Fruit fly (Drosophila melanogaster) whole organism, embryonic: Measurements from ENCODE around the gene Nepl9.

Source experiments
- ATbp ChIP-seq: fragments of 200-800 bp; sonication (Bioruptor generic); optimal IDR thresholded peaks from 2 replicates; lab custom pipeline; 2017; ENCODE audit warnings: missing biosample characterization, mild to moderate bottlenecking, missing genetic modification characterization, missing genetic modification reagents
- Antp ChIP-seq: fragments of 200-800 bp; sonication (Bioruptor generic); optimal IDR thresholded peaks from 3 replicates; lab custom pipeline; 2016; ENCODE audit warnings: missing biosample characterization, missing genetic modification characterization
- Atf3 ChIP-seq: fragments of 200-800 bp; sonication (Bioruptor generic); optimal IDR thresholded peaks from 3 replicates; lab custom pipeline; 2016; ENCODE audit warnings: missing biosample characterization, missing genetic modification characterization
- Bdp1 ChIP-seq: fragments of 200-800 bp; sonication (Bioruptor generic); optimal IDR thresholded peaks from 3 replicates; lab custom pipeline; 2016; ENCODE audit warnings: missing biosample characterization, missing genetic modification characterization
- Blimp-1 ChIP-seq: fragments of 200-800 bp; sonication (Bioruptor generic); optimal IDR thresholded peaks from 3 replicates; lab custom pipeline; 2018; ENCODE audit warnings: missing biosample characterization, missing genetic modification characterization, mild to moderate bottlenecking, moderate library complexity, missing genetic modification reagents
- CG10267 ChIP-seq: fragments of 200-800 bp; sonication (Bioruptor generic); optimal IDR thresholded peaks from 2 replicates; lab custom pipeline; 2018; ENCODE audit warnings: missing biosample characterization, mild to moderate bottlenecking, missing genetic modification characterization, moderate library complexity
- CG10366 ChIP-seq: fragments of 200-800 bp; sonication (Bioruptor generic); IDR thresholded peaks from 2 replicates; pipeline ENCODE4 v1.3.6; 2022; ENCODE audit warnings: missing biosample characterization, missing genetic modification characterization
- CG12104 ChIP-seq: fragments of 200-800 bp; sonication (Bioruptor generic); optimal IDR thresholded peaks from 3 replicates; lab custom pipeline; 2016; ENCODE audit warnings: missing biosample characterization, missing genetic modification characterization
- CG13296 ChIP-seq: fragments of 200-800 bp; sonication (Bioruptor generic); optimal IDR thresholded peaks from 3 replicates; lab custom pipeline; 2018; ENCODE audit warnings: missing biosample characterization, mild to moderate bottlenecking, missing genetic modification characterization
- CG14667 ChIP-seq: fragments of 200-800 bp; sonication (Bioruptor generic); IDR thresholded peaks from 2 replicates; pipeline ENCODE4 v1.3.6; 2022; ENCODE audit warnings: missing biosample characterization, missing genetic modification characterization
- CG17361 ChIP-seq: fragments of 200-800 bp; sonication (Bioruptor generic); IDR thresholded peaks from 3 replicates; pipeline ENCODE4 v1.3.6; 2022; ENCODE audit warnings: missing biosample characterization, missing genetic modification characterization
- CG17568 ChIP-seq: fragments of 200-800 bp; sonication (Bioruptor generic); optimal IDR thresholded peaks from 2 replicates; lab custom pipeline; 2018; ENCODE audit warnings: missing biosample characterization, mild to moderate bottlenecking, missing genetic modification characterization, moderate library complexity
- CG17912 ChIP-seq: fragments of 200-800 bp; sonication (Bioruptor generic); optimal IDR thresholded peaks from 2 replicates; lab custom pipeline; 2018; ENCODE audit warnings: missing biosample characterization, mild to moderate bottlenecking, missing genetic modification characterization
- CG2199 ChIP-seq: fragments of 200-800 bp; sonication (Bioruptor generic); IDR thresholded peaks from 3 replicates; pipeline ENCODE4 v1.3.6; 2022; ENCODE audit warnings: missing biosample characterization, missing genetic modification characterization
- CG33213 ChIP-seq: fragments of 200-800 bp; sonication (Bioruptor generic); optimal IDR thresholded peaks from 3 replicates; lab custom pipeline; 2016; ENCODE audit warnings: missing biosample characterization, missing genetic modification characterization
- CG6683 ChIP-seq: fragments of 200-800 bp; sonication (Bioruptor generic); optimal IDR thresholded peaks from 2 replicates; lab custom pipeline; 2017; ENCODE audit warnings: missing biosample characterization, mild to moderate bottlenecking, missing genetic modification characterization, missing genetic modification reagents
- CG7786 ChIP-seq: fragments of 200-800 bp; sonication (Bioruptor generic); optimal IDR thresholded peaks from 2 replicates; lab custom pipeline; 2016; ENCODE audit warnings: missing biosample characterization, missing genetic modification characterization
- CG8478 ChIP-seq: fragments of >200 bp; optimal IDR thresholded peaks from 2 replicates; lab custom pipeline; 2018
- CG9437 ChIP-seq: fragments of 200-800 bp; sonication (Bioruptor generic); optimal IDR thresholded peaks from 2 replicates; lab custom pipeline; 2018; ENCODE audit warnings: missing biosample characterization, mild to moderate bottlenecking, missing genetic modification characterization
- CrebB ChIP-seq: fragments of 200-800 bp; sonication (Bioruptor generic); optimal IDR thresholded peaks from 3 replicates; lab custom pipeline; 2018; ENCODE audit warnings: missing biosample characterization, mild to moderate bottlenecking, missing genetic modification characterization
- D19A ChIP-seq: fragments of 200-800 bp; optimal IDR thresholded peaks from 3 replicates; lab custom pipeline; 2019; ENCODE audit warnings: missing biosample characterization, mild to moderate bottlenecking, missing genetic modification characterization, moderate library complexity
- Dfd ChIP-seq, 2 experiments: fragments of >200 bp; optimal IDR thresholded peaks; 2 replicates each; lab custom pipeline; 2017; ENCODE audit warnings: missing biosample characterization in 2 of 2, missing genetic modification characterization in 2 of 2
- Ets97D ChIP-seq: fragments of 200-800 bp; sonication (Bioruptor generic); optimal IDR thresholded peaks from 3 replicates; lab custom pipeline; 2016; ENCODE audit warnings: missing biosample characterization, missing genetic modification characterization
- HLH54F ChIP-seq: fragments of 200-800 bp; sonication (Bioruptor generic); optimal IDR thresholded peaks from 3 replicates; lab custom pipeline; 2016; ENCODE audit warnings: missing biosample characterization, missing genetic modification characterization
- Jarid2 ChIP-seq: fragments of 200-800 bp; sonication (Bioruptor generic); optimal IDR thresholded peaks from 3 replicates; lab custom pipeline; 2017; ENCODE audit warnings: mild to moderate bottlenecking, missing biosample characterization, missing genetic modification reagents, missing genetic modification characterization
- Kr ChIP-seq: fragments of 200-800 bp; sonication (Bioruptor generic); optimal IDR thresholded peaks from 2 replicates; lab custom pipeline; 2017; ENCODE audit warnings: missing biosample characterization, mild to moderate bottlenecking, missing genetic modification characterization
- NFAT ChIP-seq: fragments of 200-800 bp; sonication (Bioruptor generic); IDR thresholded peaks from 2 replicates; pipeline ENCODE4 v1.3.6; 2022; ENCODE audit warnings: missing biosample characterization, missing genetic modification characterization
- Nf-YA ChIP-seq: fragments of 200-800 bp; sonication (Bioruptor generic); IDR thresholded peaks from 2 replicates; pipeline ENCODE4 v1.3.6; 2022; ENCODE audit warnings: missing biosample characterization, missing genetic modification characterization
- Nf-YC ChIP-seq: fragments of 200-800 bp; optimal IDR thresholded peaks from 3 replicates; lab custom pipeline; 2019; ENCODE audit warnings: missing biosample characterization, mild to moderate bottlenecking, missing genetic modification characterization, moderate library complexity
- NfI ChIP-seq: fragments of 200-800 bp; sonication (Bioruptor generic); optimal IDR thresholded peaks from 3 replicates; lab custom pipeline; 2018; ENCODE audit warnings: missing biosample characterization, mild to moderate bottlenecking, missing genetic modification characterization, moderate library complexity
- Oaz ChIP-seq: fragments of 200-800 bp; sonication (Bioruptor generic); IDR thresholded peaks from 2 replicates; pipeline ENCODE4 v1.3.6; 2022; ENCODE audit warnings: missing biosample characterization, missing genetic modification characterization
- Rx ChIP-seq: fragments of 200-800 bp; sonication (Bioruptor generic); IDR thresholded peaks from 2 replicates; pipeline ENCODE4 v1.3.6; 2022; ENCODE audit warnings: missing biosample characterization, missing genetic modification characterization
- Sox102F ChIP-seq: fragments of 200-800 bp; sonication (Bioruptor generic); optimal IDR thresholded peaks from 2 replicates; lab custom pipeline; 2018; ENCODE audit warnings: missing biosample characterization, mild to moderate bottlenecking, missing genetic modification characterization, moderate library complexity
- Sry-β ChIP-seq: fragments of 200-800 bp; sonication (Bioruptor generic); optimal IDR thresholded peaks from 2 replicates; lab custom pipeline; 2018; ENCODE audit warnings: missing biosample characterization, mild to moderate bottlenecking, missing genetic modification characterization, moderate library complexity
- abd-A ChIP-seq: fragments of 200-800 bp; sonication (Bioruptor generic); optimal IDR thresholded peaks from 3 replicates; lab custom pipeline; 2019; ENCODE audit warnings: missing biosample characterization, mild to moderate bottlenecking, missing genetic modification characterization, moderate library complexity
- bcd ChIP-seq: fragments of 200-800 bp; sonication (Bioruptor generic); optimal IDR thresholded peaks from 2 replicates; lab custom pipeline; 2017; ENCODE audit warnings: missing biosample characterization, mild to moderate bottlenecking, missing genetic modification characterization
- bigmax ChIP-seq: fragments of 200-800 bp; sonication (Bioruptor generic); optimal IDR thresholded peaks from 2 replicates; lab custom pipeline; 2018; ENCODE audit warnings: missing biosample characterization, mild to moderate bottlenecking, missing genetic modification characterization
- caup ChIP-seq: fragments of 200-800 bp; sonication (Bioruptor generic); optimal IDR thresholded peaks from 3 replicates; lab custom pipeline; 2017; ENCODE audit warnings: missing biosample characterization, mild to moderate bottlenecking, missing genetic modification characterization, moderate library complexity; ENCODE audit not compliant: severe bottlenecking
- croc ChIP-seq: fragments of 200-800 bp; sonication (Bioruptor generic); conservative IDR thresholded peaks from 3 replicates; pipeline ENCODE4 v1.3.6; 2022; ENCODE audit warnings: missing biosample characterization, missing genetic modification characterization
- gfzf ChIP-seq: fragments of 200-800 bp; sonication (Bioruptor generic); optimal IDR thresholded peaks from 2 replicates; lab custom pipeline; 2016; ENCODE audit warnings: missing biosample characterization, mild to moderate bottlenecking, missing genetic modification characterization, moderate library complexity
- klu ChIP-seq: fragments of 200-800 bp; sonication (Bioruptor generic); IDR thresholded peaks from 2 replicates; pipeline ENCODE4 v1.3.6; 2022; ENCODE audit warnings: missing biosample characterization, missing genetic modification characterization
- kni ChIP-seq: fragments of 200-800 bp; sonication (Bioruptor generic); optimal IDR thresholded peaks from 3 replicates; lab custom pipeline; 2017; ENCODE audit warnings: mild to moderate bottlenecking, missing biosample characterization, missing genetic modification reagents, missing genetic modification characterization
- mirr ChIP-seq: fragments of 200-800 bp; sonication (Bioruptor generic); optimal IDR thresholded peaks from 3 replicates; lab custom pipeline; 2018; ENCODE audit warnings: missing biosample characterization, mild to moderate bottlenecking, missing genetic modification characterization
- ranshi ChIP-seq: fragments of 200-800 bp; sonication (Bioruptor generic); IDR thresholded peaks from 2 replicates; pipeline ENCODE4 v1.3.6; 2022; ENCODE audit warnings: missing biosample characterization, missing genetic modification characterization
- scrt ChIP-seq: fragments of 200-800 bp; sonication (Bioruptor generic); optimal IDR thresholded peaks from 2 replicates; lab custom pipeline; 2018; ENCODE audit warnings: missing biosample characterization, mild to moderate bottlenecking, missing genetic modification characterization, moderate library complexity
- slou ChIP-seq: fragments of 200-800 bp; sonication (Bioruptor generic); optimal IDR thresholded peaks from 3 replicates; lab custom pipeline; 2016; ENCODE audit warnings: missing biosample characterization, missing genetic modification characterization
- stc ChIP-seq: fragments of 200-800 bp; sonication (Bioruptor generic); IDR thresholded peaks from 2 replicates; pipeline ENCODE4 v1.3.6; 2022; ENCODE audit warnings: missing biosample characterization, missing genetic modification characterization
- tll ChIP-seq, 2 experiments: fragments of 200-800 bp in 1 of 2; fragments of >200 bp in 1 of 2; sonication (Bioruptor generic) in 1 of 2; optimal IDR thresholded peaks; 2 replicates each; lab custom pipeline; 2017 to 2019; ENCODE audit warnings: missing biosample characterization in 2 of 2, missing genetic modification characterization in 2 of 2, mild to moderate bottlenecking in 1 of 2, moderate library complexity in 1 of 2
- toy ChIP-seq: fragments of 200-800 bp; sonication (Bioruptor generic); IDR thresholded peaks from 2 replicates; pipeline ENCODE4 v1.3.6; 2022; ENCODE audit warnings: missing biosample characterization, missing genetic modification characterization
- trem ChIP-seq: fragments of 200-800 bp; optimal IDR thresholded peaks from 3 replicates; lab custom pipeline; 2019; ENCODE audit warnings: missing biosample characterization, mild to moderate bottlenecking, missing genetic modification characterization, moderate library complexity
- yki ChIP-seq: fragments of >200 bp; optimal IDR thresholded peaks from 3 replicates; lab custom pipeline; 2018

Nepl9 gene

dm6 chr2L:16852318-16852932 lies 15.4 kb upstream of the Nepl9 start, which contains the start of gene CG31810 (continued):
- no peak for TF ChIP-seq Sry-β
- TF ChIP-seq CG2199 (GFP tag; lab: Robert Waterston, UW) = peak; percentile 7; the same call in 1 of the 3 replicates
- TF ChIP-seq croc = no peak
- no peak for TF ChIP-seq ATbp (GFP tag; lab: Kevin White, UChicago)
- TF ChIP-seq ranshi (GFP tag; lab: Robert Waterston, UW) = no peak
- TF ChIP-seq CG10366 (GFP tag; lab: Robert Waterston, UW) = no peak
- no peak for TF ChIP-seq caup
- peak; percentile 4 for TF ChIP-seq Blimp-1 (GFP tag; lab: Kevin White, UChicago)
- TF ChIP-seq mirr (GFP tag; lab: Kevin White, UChicago) = no peak
- TF ChIP-seq Oaz (GFP tag; lab: Robert Waterston, UW) = no peak
- no peak for TF ChIP-seq CG6683 (GFP tag; lab: Kevin White, UChicago)
- TF ChIP-seq klu (GFP tag; lab: Robert Waterston, UW) = no peak
- no peak for TF ChIP-seq CG12104 (GFP tag; lab: Kevin White, UChicago)
- TF ChIP-seq CG7786 = no peak
- TF ChIP-seq bigmax (GFP tag; lab: Kevin White, UChicago) = no peak
- 0 out of 2 replicates have a peak, but pooled peaks have one; percentile 8 for TF ChIP-seq stc (GFP tag; lab: Robert Waterston, UW)
- TF ChIP-seq tll (GFP tag; optimal IDR thresholded peaks at IDR 0.05; lab: Kevin White, UChicago) = no peak
- TF ChIP-seq kni (GFP tag; lab: Kevin White, UChicago) = no peak
- no peak for TF ChIP-seq slou (GFP tag; lab: Kevin White, UChicago)
- TF ChIP-seq CG14667 (GFP tag; lab: Robert Waterston, UW) = no peak
- no peak for TF ChIP-seq NFAT (GFP tag; lab: Robert Waterston, UW)
- no peak for TF ChIP-seq CG33213 (GFP tag; lab: Kevin White, UChicago)
- TF ChIP-seq Jarid2 (GFP tag; lab: Kevin White, UChicago) = no peak
- TF ChIP-seq Ets97D (GFP tag; lab: Kevin White, UChicago) = no peak
- no peak for TF ChIP-seq Nf-YC (tag; lab: Kevin White, UChicago)
- TF ChIP-seq Dfd (GFP tag; optimal IDR thresholded peaks at IDR 0.05; lab: Kevin White, UChicago) = no peak
- TF ChIP-seq D19A (tag; lab: Kevin White, UChicago) = peak; percentile 16
- TF ChIP-seq Antp (GFP tag; lab: Kevin White, UChicago) = no peak
- no peak for TF ChIP-seq HLH54F (GFP tag; lab: Kevin White, UChicago)
- 0 out of 3 replicates have a peak, but pooled peaks have one; percentile 20 for TF ChIP-seq CG17361 (GFP tag; lab: Robert Waterston, UW)
- no peak for TF ChIP-seq CG9437 (GFP tag; lab: Kevin White, UChicago)
- no peak for TF ChIP-seq CG8478 (lab: Kevin White, UChicago)
- TF ChIP-seq Kr (GFP tag; lab: Kevin White, UChicago) = no peak
- TF ChIP-seq CG13296 (GFP tag; lab: Kevin White, UChicago) = no peak
- TF ChIP-seq yki (lab: Kevin White, UChicago) = no peak
- TF ChIP-seq Bdp1 (GFP tag; lab: Kevin White, UChicago) = no peak
- TF ChIP-seq Sox102F (GFP tag; lab: Kevin White, UChicago) = no peak
- TF ChIP-seq scrt (GFP tag; lab: Kevin White, UChicago) = no peak
- TF ChIP-seq gfzf = no peak
- TF ChIP-seq bcd = no peak
- TF ChIP-seq toy (GFP tag; lab: Robert Waterston, UW) = no peak
- no peak for TF ChIP-seq NfI (GFP tag; lab: Kevin White, UChicago)
- TF ChIP-seq CG17568 (GFP tag; lab: Kevin White, UChicago) = no peak
- no peak for TF ChIP-seq Nf-YA
- TF ChIP-seq CrebB (tag; lab: Kevin White, UChicago) = no peak
- TF ChIP-seq trem (tag; lab: Kevin White, UChicago) = no peak
- TF ChIP-seq abd-A (tag; lab: Kevin White, UChicago) = no peak
- TF ChIP-seq Rx (GFP tag; lab: Robert Waterston, UW) = no peak
- no peak for TF ChIP-seq Atf3 (GFP tag; lab: Kevin White, UChicago)
- TF ChIP-seq CG10267 (tag; lab: Kevin White, UChicago) = no peak
- no peak for TF ChIP-seq CG17912 (GFP tag; lab: Kevin White, UChicago)
